Worm (Caenorhabditis elegans): Measurements from ENCODE around the gene bli-6.

Gene bli-6

DNA sequence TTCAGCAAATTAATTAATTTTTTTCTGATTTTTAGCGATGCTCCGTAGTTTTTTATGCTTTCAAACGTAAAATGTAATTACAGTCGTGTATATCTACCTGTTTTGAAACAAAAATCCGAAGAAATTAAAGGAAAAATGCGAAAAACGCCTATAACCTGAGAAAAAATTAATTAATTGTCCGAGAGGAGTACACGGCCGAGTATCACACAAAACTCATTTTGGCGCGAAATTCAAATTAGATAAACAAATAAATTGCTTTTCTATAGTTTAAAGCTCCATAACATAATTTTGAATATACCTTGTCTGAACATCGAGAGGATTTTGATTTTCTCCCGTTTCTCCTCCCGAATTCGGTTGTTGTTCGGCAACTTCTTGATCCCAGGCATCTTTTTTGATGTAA, 7.4 kb upstream of the bli-6 start:
- peak; percentile 28 for TF ChIP-seq elt-2 (tag; optimal IDR thresholded peaks at IDR 0.05)
- peak in 1 of 2 experiments; percentile 8 for TF ChIP-seq ztf-11 (tag; optimal IDR thresholded peaks at IDR 0.05)
- TF ChIP-seq efl-1 (optimal IDR thresholded peaks at IDR 0.05): peak; percentile 90 to 92
- peak; percentile 89 to 99 for TF ChIP-seq efl-1 (GFP tag; optimal IDR thresholded peaks at IDR 0.05 in 1 of 2)
- peak; percentile 78 to 87 (median 85) for TF ChIP-seq dpl-1 (GFP tag; optimal IDR thresholded peaks at IDR 0.05)
- peak; percentile 7 for TF ChIP-seq tbx-2 (tag; optimal IDR thresholded peaks at IDR 0.05)
- no peak for TF ChIP-seq ztf-4 (tag; optimal IDR thresholded peaks at IDR 0.05)
- no peak for TF ChIP-seq ceh-82 (tag; optimal IDR thresholded peaks at IDR 0.05)
- TF ChIP-seq nhr-85 (tag): peak; percentile 80
- TF ChIP-seq nhr-20 (tag; optimal IDR thresholded peaks at IDR 0.05): peak; percentile 22
- peak; percentile 29; the same call in 1 of the 2 replicates for TF ChIP-seq nhr-19 (GFP tag; conservative IDR thresholded peaks at IDR 0.05)
- TF ChIP-seq C16A3.4 (tag; optimal IDR thresholded peaks at IDR 0.05): no peak
- no peak for TF ChIP-seq grh-1 (GFP tag; IDR thresholded peaks at IDR 0.05)
- peak in 1 of 2 experiments; percentile 52 for TF ChIP-seq lsy-2 (tag; optimal IDR thresholded peaks at IDR 0.05)
- TF ChIP-seq nhr-77 (tag; optimal IDR thresholded peaks at IDR 0.05): no peak
- TF ChIP-seq nhr-90 (tag; optimal IDR thresholded peaks at IDR 0.05; ENCODE audit: poor library complexity): peak; percentile 57
- peak; percentile 32 for TF ChIP-seq egl-13 (tag; optimal IDR thresholded peaks at IDR 0.05)
- TF ChIP-seq vab-15 (tag; optimal IDR thresholded peaks at IDR 0.05): no peak
- TF ChIP-seq sox-4 (tag; optimal IDR thresholded peaks at IDR 0.05): peak; percentile 5
- no peak for TF ChIP-seq lin-14 (GFP tag; optimal IDR thresholded peaks at IDR 0.05)
- peak; percentile 2 for TF ChIP-seq xbp-1 (tag; optimal IDR thresholded peaks at IDR 0.05)
- TF ChIP-seq efl-3 (GFP tag; optimal IDR thresholded peaks at IDR 0.05): no peak
- TF ChIP-seq dsc-1 (tag; optimal IDR thresholded peaks at IDR 0.05): peak; percentile 36
- TF ChIP-seq aha-1 (tag; optimal IDR thresholded peaks at IDR 0.05): no peak
- TF ChIP-seq irx-1 (tag; optimal IDR thresholded peaks at IDR 0.05): peak; percentile 59
- peak; percentile 57 for TF ChIP-seq lir-3 (tag; optimal IDR thresholded peaks at IDR 0.05; ENCODE audit: poor library complexity)
- TF ChIP-seq isw-1 (GFP tag; IDR thresholded peaks at IDR 0.05): no peak
- TF ChIP-seq aly-2 (tag; optimal IDR thresholded peaks at IDR 0.05): no peak
- TF ChIP-seq unc-98 (GFP tag; IDR thresholded peaks at IDR 0.05): no peak
- TF ChIP-seq pqm-1 (tag; optimal IDR thresholded peaks at IDR 0.05): no peak
- peak; percentile 26 for TF ChIP-seq swsn-7 (tag; optimal IDR thresholded peaks at IDR 0.05)
- no peak for TF ChIP-seq zag-1 (tag; optimal IDR thresholded peaks at IDR 0.05)
- peak; percentile 58 for TF ChIP-seq nhr-71 (tag; optimal IDR thresholded peaks at IDR 0.05)
- TF ChIP-seq nhr-47 (tag; optimal IDR thresholded peaks at IDR 0.05): peak; percentile 56
- TF ChIP-seq rnt-1 (tag; optimal IDR thresholded peaks at IDR 0.05): peak; percentile 70
- peak; percentile 75 to 91 for TF ChIP-seq lin-35 (GFP tag; optimal IDR thresholded peaks at IDR 0.05)
- TF ChIP-seq fkh-4 (tag; optimal IDR thresholded peaks at IDR 0.05; ENCODE audit: borderline replicate concordance): peak; percentile 7
- TF ChIP-seq ces-1 (GFP tag; optimal IDR thresholded peaks at IDR 0.05): no peak
- TF ChIP-seq snu-23 (GFP tag; optimal IDR thresholded peaks at IDR 0.05): peak; percentile 37
- no peak for TF ChIP-seq lin-39 (tag; optimal IDR thresholded peaks at IDR 0.05)
- TF ChIP-seq ceh-90 (tag; optimal IDR thresholded peaks at IDR 0.05): peak; percentile 77

DNA sequence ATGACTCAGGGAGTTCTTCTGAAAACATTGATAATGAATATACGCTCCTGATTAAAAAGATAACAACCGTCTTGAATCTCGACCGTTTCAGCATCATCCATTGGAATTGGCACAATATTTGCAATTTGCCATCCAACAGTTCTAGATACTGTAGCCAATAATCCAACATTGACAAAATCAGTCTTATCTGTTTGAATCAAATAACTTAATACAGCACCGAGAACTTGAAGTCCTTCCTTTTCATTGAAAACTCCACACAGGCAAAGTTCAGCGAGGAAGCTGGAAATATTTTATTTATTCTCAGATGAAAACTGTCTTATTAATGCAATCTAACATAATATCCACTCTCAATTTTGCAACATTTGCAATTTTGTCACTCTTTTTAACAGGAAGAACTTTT, 4.6 kb upstream of the bli-6 start:
- TF ChIP-seq nhr-11 (tag; optimal IDR thresholded peaks at IDR 0.05): no peak
- TF ChIP-seq pax-3 (tag; optimal IDR thresholded peaks at IDR 0.05): no peak
- TF ChIP-seq egl-27 (tag; optimal IDR thresholded peaks at IDR 0.05): no peak
- no peak for TF ChIP-seq lin-14 (GFP tag; optimal IDR thresholded peaks at IDR 0.05)
- no peak for TF ChIP-seq unc-98 (GFP tag; IDR thresholded peaks at IDR 0.05)
- TF ChIP-seq jun-1 (tag; optimal IDR thresholded peaks at IDR 0.05): no peak
- no peak for TF ChIP-seq efl-3 (GFP tag; optimal IDR thresholded peaks at IDR 0.05)
- TF ChIP-seq C16A3.4 (tag; optimal IDR thresholded peaks at IDR 0.05): no peak
- no peak for TF ChIP-seq lin-39 (tag; optimal IDR thresholded peaks at IDR 0.05)
- TF ChIP-seq ces-1 (GFP tag; optimal IDR thresholded peaks at IDR 0.05): no peak
- no peak for TF ChIP-seq irx-1 (tag; optimal IDR thresholded peaks at IDR 0.05)
- TF ChIP-seq rnt-1 (tag; optimal IDR thresholded peaks at IDR 0.05): no peak
- no peak for TF ChIP-seq nhr-28 (tag; optimal IDR thresholded peaks at IDR 0.05)
- no peak for TF ChIP-seq C04F5.9 (tag; optimal IDR thresholded peaks at IDR 0.05)
- no peak for TF ChIP-seq ets-5 (GFP tag; IDR thresholded peaks at IDR 0.05)
- TF ChIP-seq snu-23 (GFP tag; optimal IDR thresholded peaks at IDR 0.05): no peak
- TF ChIP-seq hlh-17 (GFP tag; optimal IDR thresholded peaks at IDR 0.05; ENCODE audit: borderline replicate concordance): no peak
- TF ChIP-seq elt-2 (tag; optimal IDR thresholded peaks at IDR 0.05): no peak
- no peak for TF ChIP-seq unc-130 (tag; optimal IDR thresholded peaks at IDR 0.05)

Data from whole organism, L1 larva.